Fruit fly (Drosophila melanogaster): ENCODE results near the gene CG6664.
A peak's percentile ranks its signal among the peaks of the same experiment; 100 is the strongest.

The CG6664 gene

dm6 chr3L:17010492-17011303 is 5.3 kb downstream of the CG6664 start (continued):
- TF ChIP-seq CG1621 (tag; optimal IDR thresholded peaks at IDR 0.05) (no peak), CG32006 (GFP tag; optimal IDR thresholded peaks at IDR 0.05) (peak; percentile 68), OdsH (GFP tag; optimal IDR thresholded peaks at IDR 0.05) (peak; percentile 43), lz (GFP tag; optimal IDR thresholded peaks at IDR 0.05) (peak; percentile 55), CG6808 (GFP tag; optimal IDR thresholded peaks at IDR 0.05) (no peak), CG34406 (GFP tag; optimal IDR thresholded peaks at IDR 0.05) (peak; percentile 30), CG16779 (tag; optimal IDR thresholded peaks at IDR 0.05) (no peak), CG11762 (GFP tag; optimal IDR thresholded peaks at IDR 0.05; ENCODE audit: insufficient read depth) (peak; percentile 21), CG3032 (tag; optimal IDR thresholded peaks at IDR 0.05) (peak; percentile 35), CG8319 (GFP tag; optimal IDR thresholded peaks at IDR 0.05) (peak; percentile 7), topi (GFP tag; optimal IDR thresholded peaks at IDR 0.05) (peak; percentile 28), CG11294 (GFP tag; IDR thresholded peaks at IDR 0.05) (no peak), Sox102F (GFP tag; optimal IDR thresholded peaks at IDR 0.05) (peak; percentile 34), Met (GFP tag; optimal IDR thresholded peaks at IDR 0.05) (peak; percentile 36), cyc (GFP tag; optimal IDR thresholded peaks at IDR 0.05) (no peak), Hr39 (GFP tag; optimal IDR thresholded peaks at IDR 0.05) (peak; percentile 40), CG6163 (GFP tag; IDR thresholded peaks at IDR 0.05) (peak; percentile 29; the same call in 2 of the 3 replicates), fkh (GFP tag; optimal IDR thresholded peaks at IDR 0.05) (no peak), CG3919 (GFP tag; optimal IDR thresholded peaks at IDR 0.05) (peak; percentile 10), CG9139 (GFP tag; optimal IDR thresholded peaks at IDR 0.05) (no peak), CG11902 (GFP tag; optimal IDR thresholded peaks at IDR 0.05) (no peak), eg (GFP tag; IDR thresholded peaks at IDR 0.05) (no peak), Ets21C (GFP tag; optimal IDR thresholded peaks at IDR 0.05) (peak; percentile 21), Eip78C (GFP tag) (peak; percentile 83), CG10631 (GFP tag; optimal IDR thresholded peaks at IDR 0.05) (peak; percentile 65)

- peak; percentile 22 for TF ChIP-seq CG6792 (GFP tag; optimal IDR thresholded peaks at IDR 0.05)
- TF ChIP-seq CG8319 (GFP tag; optimal IDR thresholded peaks at IDR 0.05) = no peak
- peak; percentile 46 for TF ChIP-seq Gug (GFP tag; IDR thresholded peaks at IDR 0.05)
- TF ChIP-seq dsx (GFP tag; optimal IDR thresholded peaks at IDR 0.05; ENCODE audit: poor library complexity, severe bottlenecking) = peak; percentile 41
- TF ChIP-seq fkh (GFP tag; optimal IDR thresholded peaks at IDR 0.05) = peak; percentile 99
- TF ChIP-seq CG1621 (tag; optimal IDR thresholded peaks at IDR 0.05) = peak; percentile 67
- peak in 1 of 2 experiments; percentile 14 for TF ChIP-seq salr (GFP tag; optimal IDR thresholded peaks at IDR 0.05)
- peak; percentile 45 for TF ChIP-seq CG34406 (GFP tag; optimal IDR thresholded peaks at IDR 0.05)
- TF ChIP-seq lz (GFP tag; optimal IDR thresholded peaks at IDR 0.05) = peak; percentile 48
- no peak for TF ChIP-seq Hr38 (GFP tag; optimal IDR thresholded peaks at IDR 0.05)
- TF ChIP-seq acj6 (GFP tag; optimal IDR thresholded peaks at IDR 0.05) = peak; percentile 29
- peak; percentile 43 for TF ChIP-seq CG6854 (GFP tag; optimal IDR thresholded peaks at IDR 0.05)
- peak; percentile 12 for TF ChIP-seq CG11902 (GFP tag; optimal IDR thresholded peaks at IDR 0.05)
- TF ChIP-seq CG6163 (GFP tag; IDR thresholded peaks at IDR 0.05) = peak; percentile 35
- TF ChIP-seq CG3919 (GFP tag; optimal IDR thresholded peaks at IDR 0.05) = peak; percentile 1
- TF ChIP-seq fd85E (GFP tag; optimal IDR thresholded peaks at IDR 0.05) = no peak
- TF ChIP-seq topi (GFP tag; optimal IDR thresholded peaks at IDR 0.05) = peak; percentile 29
- TF ChIP-seq Hr4 (GFP tag; optimal IDR thresholded peaks at IDR 0.05) = peak; percentile 42
- TF ChIP-seq svp (GFP tag) = peak; percentile 97
- TF ChIP-seq CG31627 (GFP tag; optimal IDR thresholded peaks at IDR 0.05) = peak; percentile 46
- TF ChIP-seq ss (GFP tag; optimal IDR thresholded peaks at IDR 0.05) = peak; percentile 54 to 62
- no peak for TF ChIP-seq dac (GFP tag; optimal IDR thresholded peaks at IDR 0.05)
- peak; percentile 63 for TF ChIP-seq Hr39 (GFP tag; optimal IDR thresholded peaks at IDR 0.05)
- peak; percentile 32 for TF ChIP-seq Met (GFP tag; optimal IDR thresholded peaks at IDR 0.05)
- peak; percentile 70 for TF ChIP-seq Eip78C (GFP tag)
- TF ChIP-seq CG16779 (tag; optimal IDR thresholded peaks at IDR 0.05) = peak; percentile 29
- peak; percentile 26 for TF ChIP-seq pdm3 (GFP tag; optimal IDR thresholded peaks at IDR 0.05)
- TF ChIP-seq OdsH (GFP tag; optimal IDR thresholded peaks at IDR 0.05) = peak; percentile 56
- no peak for TF ChIP-seq CG10631 (GFP tag; optimal IDR thresholded peaks at IDR 0.05)
- TF ChIP-seq Sox14 (GFP tag; optimal IDR thresholded peaks at IDR 0.05) = peak; percentile 75
- TF ChIP-seq Sox102F (GFP tag; optimal IDR thresholded peaks at IDR 0.05) = peak; percentile 6
- no peak for TF ChIP-seq CG15336 (GFP tag; IDR thresholded peaks at IDR 0.05)
- no peak for TF ChIP-seq CG3032 (tag; optimal IDR thresholded peaks at IDR 0.05)
- no peak for TF ChIP-seq CG7368 (GFP tag; optimal IDR thresholded peaks at IDR 0.05)
- peak; percentile 100 for TF ChIP-seq vri (GFP tag; optimal IDR thresholded peaks at IDR 0.05)
- TF ChIP-seq CG9139 (GFP tag; optimal IDR thresholded peaks at IDR 0.05) = peak; percentile 49
- peak; percentile 15 for TF ChIP-seq cyc (GFP tag; optimal IDR thresholded peaks at IDR 0.05)
- peak; percentile 56 for TF ChIP-seq Eip75B (GFP tag; optimal IDR thresholded peaks at IDR 0.05)
Observed at dm6 chr3L:17009715-17010491, 6.1 kb downstream of the CG6664 start.

Data from whole organism, prepupa.